Worm (Caenorhabditis elegans) whole organism, L4/young adult: Measurements from ENCODE around the gene hex-5.

Experiments used
- W03F9.2 ChIP-seq: fragments of 150-350 bp; optimal IDR thresholded peaks from 2 replicates; lab custom pipeline; 2014; ENCODE audit warnings: missing biosample characterization, missing genetic modification characterization
- dao-5 ChIP-seq: sonication (generic microtip); optimal IDR thresholded peaks from 2 replicates; lab custom pipeline; 2016; ENCODE audit warnings: missing genotype, missing genetic modification characterization, moderate library complexity, missing compliant biosample characterization

ce11 chrX:14872817-14873469, 32.1 kb downstream of the hex-5 start, which contains the start of gene F31F6.3:
- TF ChIP-seq dao-5 (tag; lab: Kevin White, UChicago) (no peak), W03F9.2 (tag; lab: Kevin White, UChicago) (no peak)
